Fruit fly (Drosophila melanogaster) whole organism, embryonic: Measurements from ENCODE around the gene CG15382.

Experiments used
- CG7372 ChIP-seq: fragments of 200-800 bp; sonication (Bioruptor generic); IDR thresholded peaks from 2 replicates; pipeline ENCODE4 v1.3.6; 2022; ENCODE audit warnings: missing biosample characterization, missing genetic modification characterization
- CG8924 ChIP-seq: fragments of 200-800 bp; optimal IDR thresholded peaks from 3 replicates; lab custom pipeline; 2019; ENCODE audit warnings: missing biosample characterization, mild to moderate bottlenecking, missing genetic modification characterization, moderate library complexity
- CG8944 ChIP-seq: fragments of 200-800 bp; sonication (Bioruptor generic); optimal IDR thresholded peaks from 3 replicates; lab custom pipeline; 2016; ENCODE audit warnings: missing biosample characterization, missing genetic modification characterization
- ap ChIP-seq: fragments of 200-800 bp; sonication (Bioruptor generic); IDR thresholded peaks from 2 replicates; pipeline ENCODE4 v1.3.6; 2022; ENCODE audit warnings: missing biosample characterization, missing genetic modification characterization
- cato ChIP-seq: fragments of 200-800 bp; sonication (Bioruptor generic); optimal IDR thresholded peaks from 2 replicates; lab custom pipeline; 2016; ENCODE audit warnings: missing biosample characterization, missing genetic modification characterization, borderline replicate concordance
- ind ChIP-seq: fragments of 200-800 bp; sonication (Bioruptor generic); optimal IDR thresholded peaks from 3 replicates; lab custom pipeline; 2016; ENCODE audit warnings: missing biosample characterization, missing genetic modification characterization
- tin ChIP-seq: fragments of 200-800 bp; sonication (Bioruptor generic); optimal IDR thresholded peaks from 3 replicates; lab custom pipeline; 2016; ENCODE audit warnings: missing biosample characterization, missing genetic modification characterization

DNA sequence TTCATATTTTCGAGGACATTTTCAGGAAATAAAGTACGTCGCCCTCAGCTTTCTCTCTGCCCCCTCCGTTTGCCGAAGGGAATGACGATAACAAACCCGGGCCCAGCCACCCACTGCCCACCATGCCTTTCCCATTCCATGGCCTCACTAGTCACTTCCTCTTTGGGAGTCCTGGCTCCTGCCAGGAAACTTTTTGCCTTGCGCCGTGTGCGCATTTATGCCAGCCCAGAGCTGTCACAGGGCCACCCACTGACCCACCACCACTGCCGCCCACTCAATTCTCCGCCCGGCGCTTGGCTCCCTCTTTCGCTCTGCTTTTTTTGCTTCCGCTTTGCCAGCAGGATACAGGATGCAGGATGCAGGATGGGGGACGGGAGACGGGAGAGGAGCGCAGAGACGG is 31.9 kb downstream of the CG15382 start:
- TF ChIP-seq ap (GFP tag; lab: Robert Waterston, UW) (no peak), CG8944 (GFP tag; lab: Kevin White, UChicago) (no peak), tin (GFP tag; lab: Kevin White, UChicago) (no peak), CG8924 (no peak), CG7372 (GFP tag; lab: Robert Waterston, UW) (no peak), cato (GFP tag; lab: Kevin White, UChicago) (no peak), ind (no peak)
